Fruit fly (Drosophila melanogaster): ENCODE data around the gene Mitofilin.

Mitofilin gene

dm6 chr3R:22041625-22042282, 18.6 kb upstream of the Mitofilin start, which contains the start of gene how (continued):
- TF ChIP-seq Xbp1 (GFP tag; optimal IDR thresholded peaks at IDR 0.05) (peak; percentile 27), yki (optimal IDR thresholded peaks at IDR 0.05) (peak; percentile 97), hb (GFP tag; IDR thresholded peaks at IDR 0.05; ENCODE audit: partially characterized antibody) (no peak), Hand (GFP tag; optimal IDR thresholded peaks at IDR 0.05) (peak; percentile 24), gro (GFP tag; optimal IDR thresholded peaks at IDR 0.05) (no peak), eyg (GFP tag; optimal IDR thresholded peaks at IDR 0.05) (no peak), NC2α (GFP tag; optimal IDR thresholded peaks at IDR 0.05) (peak; percentile 20), Myb (GFP tag; optimal IDR thresholded peaks at IDR 0.05) (peak; percentile 74), Hmx (GFP tag; optimal IDR thresholded peaks at IDR 0.05) (no peak), CG6254 (GFP tag; optimal IDR thresholded peaks at IDR 0.05) (peak; percentile 16), zen2 (GFP tag; IDR thresholded peaks at IDR 0.05; ENCODE audit: partially characterized antibody) (no peak), CG3163 (GFP tag; optimal IDR thresholded peaks at IDR 0.05) (peak; percentile 91), CG12236 (GFP tag; optimal IDR thresholded peaks at IDR 0.05) (no peak), tll (GFP tag; optimal IDR thresholded peaks at IDR 0.05) (peak in 1 of 2 experiments; percentile 95), Abd-B (GFP tag; optimal IDR thresholded peaks at IDR 0.05) (no peak), kni (GFP tag; optimal IDR thresholded peaks at IDR 0.05) (no peak), Asciz (GFP tag; optimal IDR thresholded peaks at IDR 0.05) (peak; percentile 9), CG12391 (tag; optimal IDR thresholded peaks at IDR 0.05) (no peak), CG13296 (GFP tag; optimal IDR thresholded peaks at IDR 0.05) (peak; percentile 8), repo (GFP tag; optimal IDR thresholded peaks at IDR 0.05) (no peak), ftz-f1 (GFP tag; optimal IDR thresholded peaks at IDR 0.05) (no peak), CG9817 (tag; optimal IDR thresholded peaks at IDR 0.05) (no peak), CG2712 (tag; optimal IDR thresholded peaks at IDR 0.05) (no peak), CG1647 (GFP tag; optimal IDR thresholded peaks at IDR 0.05) (no peak), slp2 (GFP tag; optimal IDR thresholded peaks at IDR 0.05) (peak; percentile 27), lmd (GFP tag; IDR thresholded peaks at IDR 0.05) (0 out of 2 replicates have a peak, but pooled peaks have one; percentile 22), CG12104 (GFP tag; optimal IDR thresholded peaks at IDR 0.05) (no peak), chm (GFP tag; IDR thresholded peaks at IDR 0.05) (peak; percentile 83), CG1529 (GFP tag; optimal IDR thresholded peaks at IDR 0.05) (no peak), HmgZ (tag; optimal IDR thresholded peaks at IDR 0.05) (peak; percentile 78), Xrp1 (GFP tag; IDR thresholded peaks at IDR 0.05) (no peak), tio (GFP tag; optimal IDR thresholded peaks at IDR 0.05) (no peak), CG12769 (tag; optimal IDR thresholded peaks at IDR 0.05) (peak; percentile 25), Neu2 (GFP tag; optimal IDR thresholded peaks at IDR 0.05; ENCODE audit: borderline replicate concordance) (no peak), CG12942 (GFP tag; optimal IDR thresholded peaks at IDR 0.05) (no peak), CG8281 (tag; optimal IDR thresholded peaks at IDR 0.05) (no peak), E2f1 (GFP tag; IDR thresholded peaks at IDR 0.05) (no peak), CG31388 (GFP tag; optimal IDR thresholded peaks at IDR 0.05) (no peak), chinmo (GFP tag; IDR thresholded peaks at IDR 0.05; ENCODE audit: partially characterized antibody) (no peak), disco-r (GFP tag; optimal IDR thresholded peaks at IDR 0.05) (no peak), Deaf1 (tag; optimal IDR thresholded peaks at IDR 0.05) (no peak), Fer3 (tag; optimal IDR thresholded peaks at IDR 0.05) (no peak), mld (GFP tag; IDR thresholded peaks at IDR 0.05; ENCODE audit: partially characterized antibody) (no peak), CG16813 (GFP tag; IDR thresholded peaks at IDR 0.05; ENCODE audit: partially characterized antibody) (peak; percentile 32; the same call in 1 of the 3 replicates), CG6791 (GFP tag; IDR thresholded peaks at IDR 0.05; ENCODE audit: partially characterized antibody) (no peak), sr (GFP tag; IDR thresholded peaks at IDR 0.05) (no peak), CG11560 (tag; IDR thresholded peaks at IDR 0.05) (no peak), tin (GFP tag; optimal IDR thresholded peaks at IDR 0.05) (no peak), CG3995 (GFP tag; optimal IDR thresholded peaks at IDR 0.05) (no peak), ERR (GFP tag; optimal IDR thresholded peaks at IDR 0.05) (no peak)

Data from whole organism, embryonic.